Fruit fly (Drosophila melanogaster) whole organism, pupa: Measurements from ENCODE around the gene CG7530.

Experiments used
- CG10348 ChIP-seq: fragments of 200-800 bp; sonication (Bioruptor generic); IDR thresholded peaks from 2 replicates; pipeline ENCODE4 v1.3.6; 2022; ENCODE audit warnings: missing biosample characterization, missing genetic modification characterization
- CG12605 ChIP-seq: fragments of 200-800 bp; sonication (Bioruptor generic); IDR thresholded peaks from 2 replicates; pipeline ENCODE4 v1.3.6; 2022; ENCODE audit warnings: missing biosample characterization, missing genetic modification characterization
- CG13204 ChIP-seq: fragments of 200-800 bp; sonication (Bioruptor generic); optimal IDR thresholded peaks from 2 replicates; lab custom pipeline; 2018; ENCODE audit warnings: missing biosample characterization, mild to moderate bottlenecking, missing genetic modification characterization, moderate library complexity
- CG15710 ChIP-seq: fragments of 200-800 bp; sonication (Bioruptor generic); optimal IDR thresholded peaks from 2 replicates; lab custom pipeline; 2018; ENCODE audit warnings: missing biosample characterization, mild to moderate bottlenecking, missing genetic modification characterization, moderate library complexity
- CG17806 ChIP-seq: fragments of 200-800 bp; sonication (Bioruptor generic); optimal IDR thresholded peaks from 2 replicates; lab custom pipeline; 2018; ENCODE audit warnings: missing biosample characterization, mild to moderate bottlenecking, missing genetic modification characterization, moderate library complexity
- CG9948 ChIP-seq: fragments of 200-800 bp; sonication (Bioruptor generic); optimal IDR thresholded peaks from 2 replicates; lab custom pipeline; 2018; ENCODE audit warnings: missing biosample characterization, mild to moderate bottlenecking, missing genetic modification characterization, moderate library complexity
- D1 ChIP-seq: fragments of 200-800 bp; sonication (Bioruptor generic); optimal IDR thresholded peaks from 2 replicates; lab custom pipeline; 2018; ENCODE audit warnings: missing biosample characterization, mild to moderate bottlenecking, missing genetic modification characterization, moderate library complexity
- EcR ChIP-seq: fragments of 200-800 bp; sonication (Bioruptor generic); optimal IDR thresholded peaks from 3 replicates; lab custom pipeline; 2019; ENCODE audit warnings: missing biosample characterization, missing genetic modification characterization, mild to moderate bottlenecking, moderate library complexity, missing genetic modification reagents
- Ets98B ChIP-seq: fragments of 200-800 bp; sonication (Bioruptor generic); IDR thresholded peaks from 2 replicates; pipeline ENCODE4 v1.3.6; 2022; ENCODE audit warnings: missing biosample characterization, missing genetic modification characterization
- fd96Ca ChIP-seq: fragments of 200-800 bp; sonication (Bioruptor generic); IDR thresholded peaks from 3 replicates; pipeline ENCODE4 v1.3.6; 2022; ENCODE audit warnings: missing biosample characterization, missing genetic modification characterization

dm6 chr3R:14758331-14758730, 27.0 kb upstream of the CG7530 start:
- TF ChIP-seq CG10348 (GFP tag; lab: Robert Waterston, UW) (no peak), EcR (no peak), CG15710 (tag; lab: Kevin White, UChicago) (no peak), CG13204 (GFP tag; lab: Kevin White, UChicago) (no peak), CG17806 (tag; lab: Kevin White, UChicago) (no peak), D1 (tag; lab: Kevin White, UChicago) (no peak), fd96Ca (GFP tag; lab: Robert Waterston, UW) (no peak), CG12605 (GFP tag; lab: Robert Waterston, UW) (peak; percentile 42; the same call in 1 of the 2 replicates), CG9948 (tag; lab: Kevin White, UChicago) (no peak), Ets98B (GFP tag; lab: Robert Waterston, UW) (peak; percentile 76)
